Fruit fly (Drosophila melanogaster) whole organism, prepupa: ENCODE data around the gene CG10993.

ENCODE experiments used
- CG11902 ChIP-seq: fragments of 200-800 bp; sonication (Bioruptor generic); optimal IDR thresholded peaks from 3 replicates; lab custom pipeline; 2016; ENCODE audit warnings: missing biosample characterization, missing genetic modification characterization
- CG3032 ChIP-seq: fragments of 200-800 bp; optimal IDR thresholded peaks from 2 replicates; lab custom pipeline; 2019; ENCODE audit warnings: missing biosample characterization, mild to moderate bottlenecking, missing genetic modification characterization, moderate library complexity
- CG6163 ChIP-seq: fragments of 200-800 bp; sonication (Bioruptor generic); IDR thresholded peaks from 3 replicates; pipeline ENCODE4 v1.3.6; 2022; ENCODE audit warnings: missing biosample characterization, missing genetic modification characterization
- Eip75B ChIP-seq: fragments of 200-800 bp; sonication (Bioruptor generic); optimal IDR thresholded peaks from 3 replicates; lab custom pipeline; 2016; ENCODE audit warnings: missing biosample characterization, missing genetic modification characterization
- Smox ChIP-seq: fragments of 200-800 bp; sonication (Bioruptor generic); optimal IDR thresholded peaks from 3 replicates; lab custom pipeline; 2016; ENCODE audit warnings: missing biosample characterization, missing genetic modification characterization
- fd59A ChIP-seq: fragments of 200-800 bp; sonication (Bioruptor generic); optimal IDR thresholded peaks from 2 replicates; lab custom pipeline; 2017; ENCODE audit warnings: missing biosample characterization, mild to moderate bottlenecking, missing genetic modification characterization, missing genetic modification reagents
- salr ChIP-seq, 2 experiments: fragments of 200-800 bp; sonication (Bioruptor generic); optimal IDR thresholded peaks; 3 replicates each; lab custom pipeline; 2016 to 2018; ENCODE audit warnings: missing biosample characterization in 2 of 2, missing genetic modification characterization in 2 of 2, mild to moderate bottlenecking in 1 of 2

DNA sequence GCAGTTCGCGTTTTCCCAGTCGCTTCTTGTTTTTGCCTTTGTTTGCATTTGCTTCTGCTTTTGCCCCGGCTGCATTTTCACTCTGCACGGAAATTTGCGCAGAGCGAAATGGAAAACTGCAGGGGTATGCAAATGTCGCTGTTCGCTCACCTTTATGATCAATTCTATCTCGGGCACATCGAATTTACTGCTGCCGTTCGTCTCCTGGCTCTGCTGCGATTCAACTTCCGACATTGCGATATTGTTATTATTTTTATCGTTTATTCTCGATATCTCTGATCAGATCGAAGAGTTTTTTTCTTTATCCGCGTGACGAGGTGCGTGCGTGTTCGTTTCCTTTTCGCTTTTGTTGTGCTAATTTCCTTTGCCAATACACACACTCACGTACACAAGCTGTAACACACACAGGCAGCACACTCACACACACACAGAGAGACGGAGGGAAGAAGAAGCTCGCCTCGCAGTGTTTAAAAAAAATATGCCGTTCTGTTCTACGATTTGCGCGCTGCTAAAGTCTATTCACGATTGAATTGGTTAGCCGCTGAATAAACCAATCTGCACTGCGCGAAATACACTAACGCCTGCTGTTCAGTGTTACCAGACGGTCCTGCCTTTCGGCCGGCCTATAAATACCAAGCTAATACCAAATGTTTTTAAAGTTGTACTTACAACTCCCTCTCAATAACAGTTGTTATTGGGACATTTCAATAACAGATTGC lies 31.0 kb upstream of the CG10993 start, which contains the start of gene Clic:
- no peak for TF ChIP-seq CG3032 (tag; lab: Kevin White, UChicago)
- no peak for TF ChIP-seq Eip75B (GFP tag; lab: Kevin White, UChicago)
- TF ChIP-seq Smox (GFP tag; lab: Kevin White, UChicago), result no peak
- no peak for TF ChIP-seq fd59A (GFP tag; lab: Kevin White, UChicago)
- TF ChIP-seq CG11902 (GFP tag; lab: Kevin White, UChicago), result no peak
- no peak for TF ChIP-seq salr (GFP tag; optimal IDR thresholded peaks at IDR 0.05; lab: Kevin White, UChicago)
- peak; percentile 29; the same call in 1 of the 3 replicates for TF ChIP-seq CG6163 (GFP tag; lab: Robert Waterston, UW)
